Fruit fly (Drosophila melanogaster) whole organism: Measurements from ENCODE around the gene Atg2.

Source experiments
- CG8478 ChIP-seq: fragments of >200 bp; optimal IDR thresholded peaks from 2 replicates; lab custom pipeline; 2018; ENCODE audit warnings: inconsistent platforms
- pan ChIP-seq: fragments of >200 bp; optimal IDR thresholded peaks from 2 replicates; lab custom pipeline; 2017
- psq ChIP-seq: fragments of >200 bp; optimal IDR thresholded peaks from 2 replicates; lab custom pipeline; 2017
- usp ChIP-seq: fragments of >200 bp; optimal IDR thresholded peaks from 2 replicates; lab custom pipeline; 2017; ENCODE audit warnings: missing biosample characterization, missing genetic modification characterization, mixed read lengths

dm6 chr3L:2807376-2807775, 33.2 kb downstream of the Atg2 start:
- TF ChIP-seq psq (lab: Kevin White, UChicago), result no peak
- TF ChIP-seq pan (lab: Kevin White, UChicago), result no peak
- TF ChIP-seq CG8478 (lab: Kevin White, UChicago), result no peak
- TF ChIP-seq usp, result no peak
